Fruit fly (Drosophila melanogaster) whole organism, embryonic: ENCODE data around the gene Vps2.

Experiments
- Atf6 ChIP-seq: fragments of 200-800 bp; sonication (Bioruptor generic); IDR thresholded peaks from 2 replicates; pipeline ENCODE4 v1.3.6; 2022; ENCODE audit warnings: missing biosample characterization, missing genetic modification characterization
- Bgb ChIP-seq: fragments of 200-800 bp; sonication (Bioruptor generic); IDR thresholded peaks from 2 replicates; pipeline ENCODE4 v1.3.6; 2022; ENCODE audit warnings: missing biosample characterization, missing genetic modification characterization; ENCODE audit not compliant: partially characterized antibody
- CG10274 ChIP-seq: fragments of 200-800 bp; sonication (Bioruptor generic); optimal IDR thresholded peaks from 3 replicates; lab custom pipeline; 2017; ENCODE audit warnings: missing biosample characterization, mild to moderate bottlenecking, missing genetic modification characterization
- CG10462 ChIP-seq: fragments of 200-800 bp; sonication (Bioruptor generic); optimal IDR thresholded peaks from 2 replicates; lab custom pipeline; 2016; ENCODE audit warnings: missing biosample characterization, missing genetic modification characterization
- CG12769 ChIP-seq: fragments of 200-800 bp; sonication (Bioruptor generic); optimal IDR thresholded peaks from 2 replicates; lab custom pipeline; 2019; ENCODE audit warnings: missing biosample characterization, mild to moderate bottlenecking, missing genetic modification characterization, moderate library complexity
- CG1529 ChIP-seq: fragments of 200-800 bp; sonication (Bioruptor generic); optimal IDR thresholded peaks from 3 replicates; lab custom pipeline; 2018; ENCODE audit warnings: missing biosample characterization, missing genetic modification characterization
- CG15696 ChIP-seq: fragments of 200-800 bp; sonication (Bioruptor generic); optimal IDR thresholded peaks from 2 replicates; lab custom pipeline; 2019; ENCODE audit warnings: missing biosample characterization, mild to moderate bottlenecking, missing genetic modification characterization, moderate library complexity
- CG17186 ChIP-seq: fragments of 200-800 bp; sonication (Bioruptor generic); optimal IDR thresholded peaks from 3 replicates; lab custom pipeline; 2017; ENCODE audit warnings: missing biosample characterization, missing genetic modification reagents, missing genetic modification characterization
- CG17802 ChIP-seq: fragments of 200-800 bp; sonication (Bioruptor generic); optimal IDR thresholded peaks from 2 replicates; lab custom pipeline; 2018; ENCODE audit warnings: missing biosample characterization, mild to moderate bottlenecking, missing genetic modification characterization, moderate library complexity
- CG2116 ChIP-seq: fragments of 200-800 bp; sonication (Bioruptor generic); optimal IDR thresholded peaks from 3 replicates; lab custom pipeline; 2018; ENCODE audit warnings: missing biosample characterization, mild to moderate bottlenecking, missing genetic modification characterization
- CG2120 ChIP-seq: fragments of 200-800 bp; sonication (Bioruptor generic); optimal IDR thresholded peaks from 3 replicates; lab custom pipeline; 2016; ENCODE audit warnings: missing biosample characterization, missing genetic modification characterization
- CG2199 ChIP-seq: fragments of 200-800 bp; sonication (Bioruptor generic); IDR thresholded peaks from 3 replicates; pipeline ENCODE4 v1.3.6; 2022; ENCODE audit warnings: missing biosample characterization, missing genetic modification characterization
- CG2678 ChIP-seq: fragments of 200-800 bp; sonication (Bioruptor generic); optimal IDR thresholded peaks from 3 replicates; lab custom pipeline; 2019; ENCODE audit warnings: missing biosample characterization, mild to moderate bottlenecking, missing genetic modification characterization, moderate library complexity
- CG31388 ChIP-seq: fragments of 200-800 bp; sonication (Bioruptor generic); optimal IDR thresholded peaks from 2 replicates; lab custom pipeline; 2016; ENCODE audit warnings: missing biosample characterization, missing genetic modification characterization
- CG3163 ChIP-seq: fragments of 200-800 bp; sonication (Bioruptor generic); optimal IDR thresholded peaks from 3 replicates; lab custom pipeline; 2016; ENCODE audit warnings: missing biosample characterization, missing genetic modification characterization
- CG34224 ChIP-seq: fragments of 200-800 bp; sonication (Bioruptor generic); IDR thresholded peaks from 3 replicates; pipeline ENCODE4 v1.3.6; 2022; ENCODE audit warnings: missing biosample characterization, missing genetic modification characterization; ENCODE audit not compliant: partially characterized antibody
- CG3726 ChIP-seq: fragments of 200-800 bp; sonication (Bioruptor generic); IDR thresholded peaks from 3 replicates; pipeline ENCODE4, ENCODE4 v1.3.6; 2022; ENCODE audit warnings: missing biosample characterization, missing genetic modification characterization
- CG3838 ChIP-seq: fragments of 200-800 bp; sonication (Bioruptor generic); optimal IDR thresholded peaks from 3 replicates; lab custom pipeline; 2016; ENCODE audit warnings: missing biosample characterization, missing genetic modification characterization
- CG4404 ChIP-seq: fragments of 200-800 bp; sonication (Bioruptor generic); IDR thresholded peaks from 2 replicates; pipeline ENCODE4 v1.3.6; 2022; ENCODE audit warnings: missing biosample characterization, missing genetic modification characterization
- CG4424 ChIP-seq: fragments of 200-800 bp; sonication (Bioruptor generic); optimal IDR thresholded peaks from 3 replicates; lab custom pipeline; 2016; ENCODE audit warnings: missing biosample characterization, missing genetic modification characterization
- CG4820 ChIP-seq: fragments of 200-800 bp; sonication (Bioruptor generic); optimal IDR thresholded peaks from 3 replicates; lab custom pipeline; 2016; ENCODE audit warnings: missing biosample characterization, missing genetic modification characterization
- CG6254 ChIP-seq: fragments of 200-800 bp; sonication (Bioruptor generic); optimal IDR thresholded peaks from 3 replicates; lab custom pipeline; 2017; ENCODE audit warnings: mild to moderate bottlenecking, missing biosample characterization, missing genetic modification reagents, missing genetic modification characterization
- CG6654 ChIP-seq: fragments of 200-800 bp; sonication (Bioruptor generic); optimal IDR thresholded peaks from 2 replicates; lab custom pipeline; 2017; ENCODE audit warnings: missing biosample characterization, mild to moderate bottlenecking, missing genetic modification characterization
- CG6791 ChIP-seq: fragments of 200-800 bp; sonication (Bioruptor generic); IDR thresholded peaks from 3 replicates; pipeline ENCODE4 v1.3.6; 2022; ENCODE audit warnings: missing biosample characterization, missing genetic modification characterization; ENCODE audit not compliant: partially characterized antibody
- CG8290 ChIP-seq, 3 experiments: fragments of 200-800 bp; sonication (Bioruptor generic); optimal IDR thresholded peaks; 2 replicates each; lab custom pipeline; 2016 to 2019; ENCODE audit warnings: missing biosample characterization in 3 of 3, missing genetic modification characterization in 3 of 3, mild to moderate bottlenecking in 2 of 3, moderate library complexity in 1 of 3
- CG8359 ChIP-seq: fragments of 200-800 bp; sonication (Bioruptor generic); optimal IDR thresholded peaks from 2 replicates; lab custom pipeline; 2017; ENCODE audit warnings: missing biosample characterization, mild to moderate bottlenecking, missing genetic modification characterization, borderline replicate concordance
- D19B ChIP-seq: fragments of 200-800 bp; sonication (Bioruptor generic); optimal IDR thresholded peaks from 2 replicates; lab custom pipeline; 2017; ENCODE audit warnings: missing biosample characterization, mild to moderate bottlenecking, missing genetic modification characterization
- Fer2 ChIP-seq: fragments of 200-800 bp; sonication (Bioruptor generic); optimal IDR thresholded peaks from 2 replicates; lab custom pipeline; 2018; ENCODE audit warnings: missing biosample characterization, mild to moderate bottlenecking, missing genetic modification characterization, moderate library complexity
- HHEX ChIP-seq: fragments of 200-800 bp; sonication (Bioruptor generic); optimal IDR thresholded peaks from 3 replicates; lab custom pipeline; 2017; ENCODE audit warnings: missing biosample characterization, mild to moderate bottlenecking, missing genetic modification characterization, missing genetic modification reagents
- Hr39 ChIP-seq: fragments of >200 bp; optimal IDR thresholded peaks from 2 replicates; lab custom pipeline; 2017
- MESR4 ChIP-seq: fragments of 200-800 bp; sonication (Bioruptor generic); optimal IDR thresholded peaks from 2 replicates; lab custom pipeline; 2018; ENCODE audit warnings: missing biosample characterization, mild to moderate bottlenecking, missing genetic modification characterization, moderate library complexity
- Oaz ChIP-seq: fragments of 200-800 bp; sonication (Bioruptor generic); IDR thresholded peaks from 2 replicates; pipeline ENCODE4 v1.3.6; 2022; ENCODE audit warnings: missing biosample characterization, missing genetic modification characterization
- Spps ChIP-seq: fragments of 200-800 bp; sonication (Bioruptor generic); optimal IDR thresholded peaks from 2 replicates; lab custom pipeline; 2018; ENCODE audit warnings: missing biosample characterization, mild to moderate bottlenecking, missing genetic modification characterization
- Taf1 ChIP-seq: fragments of 200-800 bp; sonication (Bioruptor generic); IDR thresholded peaks from 2 replicates; pipeline ENCODE4 v1.3.6; 2022; ENCODE audit warnings: missing biosample characterization, missing genetic modification characterization
- bbx ChIP-seq: fragments of 200-800 bp; sonication (Bioruptor generic); IDR thresholded peaks from 2 replicates; pipeline ENCODE4 v1.3.6; 2022; ENCODE audit warnings: missing biosample characterization, missing genetic modification characterization; ENCODE audit not compliant: partially characterized antibody
- crol ChIP-seq: fragments of 200-800 bp; sonication (Bioruptor generic); IDR thresholded peaks from 2 replicates; pipeline ENCODE4 v1.3.6; 2022; ENCODE audit warnings: missing biosample characterization, missing genetic modification characterization
- dm ChIP-seq: fragments of 200-800 bp; sonication (Bioruptor generic); optimal IDR thresholded peaks from 3 replicates; lab custom pipeline; 2016; ENCODE audit warnings: missing biosample characterization, missing genetic modification characterization
- ewg ChIP-seq: fragments of 200-800 bp; sonication (Bioruptor generic); optimal IDR thresholded peaks from 3 replicates; lab custom pipeline; 2017; ENCODE audit warnings: mild to moderate bottlenecking, missing biosample characterization, missing genetic modification reagents, missing genetic modification characterization
- exex ChIP-seq: fragments of 200-800 bp; sonication (Bioruptor generic); optimal IDR thresholded peaks from 4 replicates; lab custom pipeline; 2018; ENCODE audit warnings: missing biosample characterization, mild to moderate bottlenecking, missing genetic modification characterization, moderate library complexity
- fru ChIP-seq: fragments of >200 bp; optimal IDR thresholded peaks from 2 replicates; lab custom pipeline; 2017
- gem ChIP-seq: fragments of 200-800 bp; sonication (Bioruptor generic); optimal IDR thresholded peaks from 2 replicates; lab custom pipeline; 2019; ENCODE audit warnings: missing biosample characterization, mild to moderate bottlenecking, missing genetic modification characterization, moderate library complexity
- insv ChIP-seq, 2 experiments: fragments of 200-800 bp; sonication (Bioruptor generic); optimal IDR thresholded peaks; 3 replicates each; lab custom pipeline; 2016 to 2018; ENCODE audit warnings: missing biosample characterization in 2 of 2, missing genetic modification characterization in 2 of 2
- ken ChIP-seq: fragments of 200-800 bp; sonication (Bioruptor generic); IDR thresholded peaks from 3 replicates; pipeline ENCODE4 v1.3.6; 2022; ENCODE audit warnings: missing biosample characterization, missing genetic modification characterization
- sima ChIP-seq: fragments of 200-800 bp; sonication (Bioruptor generic); optimal IDR thresholded peaks from 2 replicates; lab custom pipeline; 2016; ENCODE audit warnings: missing biosample characterization, missing genetic modification characterization
- sob ChIP-seq: fragments of 200-800 bp; sonication (Bioruptor generic); IDR thresholded peaks from 2 replicates; pipeline ENCODE4 v1.3.6; 2022; ENCODE audit warnings: missing biosample characterization, missing genetic modification characterization
- tin ChIP-seq: fragments of 200-800 bp; sonication (Bioruptor generic); optimal IDR thresholded peaks from 3 replicates; lab custom pipeline; 2016; ENCODE audit warnings: missing biosample characterization, missing genetic modification characterization
- tio ChIP-seq: fragments of 200-800 bp; sonication (Bioruptor generic); optimal IDR thresholded peaks from 2 replicates; lab custom pipeline; 2017; ENCODE audit warnings: missing biosample characterization, missing genetic modification characterization, inconsistent platforms
- wor ChIP-seq: fragments of 200-800 bp; sonication (Bioruptor generic); IDR thresholded peaks from 2 replicates; pipeline ENCODE4 v1.3.6; 2022; ENCODE audit warnings: missing biosample characterization, missing genetic modification characterization

Vps2 gene

DNA sequence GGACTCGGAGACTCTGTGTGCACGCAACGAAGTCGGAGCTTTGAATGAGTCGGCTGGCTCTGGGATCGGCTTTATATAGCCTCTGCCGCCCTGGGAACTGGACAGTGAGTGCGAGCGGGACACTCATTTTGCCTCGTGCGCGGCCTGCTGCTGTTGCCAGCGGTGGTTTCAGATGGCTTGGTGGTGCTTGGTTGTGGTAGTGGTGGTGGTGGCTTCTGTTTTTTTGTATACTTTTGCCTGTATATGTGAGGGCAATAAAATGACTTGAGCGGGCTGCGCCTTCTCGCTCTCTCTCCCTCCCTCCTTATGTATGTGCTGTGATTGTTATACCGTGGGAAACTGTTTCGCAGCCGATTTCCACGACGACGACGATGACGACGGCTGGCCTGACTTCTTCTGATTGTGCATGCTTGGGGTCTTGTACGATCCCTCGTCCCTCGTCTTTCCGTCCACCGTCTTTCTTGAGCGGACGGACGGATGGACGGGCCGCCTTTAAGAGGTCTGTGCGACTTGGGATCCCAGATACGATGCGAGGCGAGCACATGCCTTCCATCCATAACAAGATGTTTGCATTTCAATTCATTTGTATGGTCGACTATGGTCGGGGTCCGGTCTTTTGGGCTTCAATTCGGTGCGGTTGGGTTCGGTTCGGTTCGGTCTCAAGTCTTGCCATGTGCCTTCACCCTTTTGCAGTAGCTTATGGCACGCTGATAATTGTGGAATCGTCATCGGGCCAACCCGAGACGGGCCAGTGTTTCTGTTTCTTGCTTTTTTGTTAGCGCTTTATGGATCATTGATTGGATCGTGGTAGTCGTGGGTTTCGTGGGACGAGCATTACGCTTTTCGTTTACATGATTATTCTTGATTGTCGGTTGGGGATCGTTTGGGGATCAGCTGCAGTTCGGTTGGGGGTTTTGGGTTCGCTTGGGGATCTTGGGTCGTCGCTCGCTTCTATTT is 46.4 kb upstream of the Vps2 start (continued):
- TF ChIP-seq CG3726 (GFP tag; lab: Robert Waterston, UW): no peak
- TF ChIP-seq tio (GFP tag; lab: Kevin White, UChicago): no peak
- no peak for TF ChIP-seq gem (tag; lab: Kevin White, UChicago)
- no peak for TF ChIP-seq D19B (GFP tag; lab: Kevin White, UChicago)
- peak; percentile 11 for TF ChIP-seq ewg (GFP tag; lab: Kevin White, UChicago)
- TF ChIP-seq CG3163 (GFP tag; lab: Kevin White, UChicago): no peak
- peak; percentile 2 for TF ChIP-seq Spps (tag; lab: Kevin White, UChicago)
- TF ChIP-seq CG4820 (GFP tag; lab: Kevin White, UChicago): no peak
- TF ChIP-seq CG1529: no peak
- no peak for TF ChIP-seq CG3838
- TF ChIP-seq CG4404: no peak
- TF ChIP-seq CG6791 (GFP tag; lab: Robert Waterston, UW): peak; percentile 66; the same call in 2 of the 3 replicates
- no peak for TF ChIP-seq Oaz (GFP tag; lab: Robert Waterston, UW)
- 0 out of 2 replicates have a peak, but pooled peaks have one; percentile 7 for TF ChIP-seq Atf6 (GFP tag; lab: Robert Waterston, UW)
- TF ChIP-seq CG17186 (GFP tag; lab: Kevin White, UChicago): no peak
- peak; percentile 1 for TF ChIP-seq CG2678
- TF ChIP-seq CG17802 (tag; lab: Kevin White, UChicago): no peak
- peak; percentile 1 for TF ChIP-seq MESR4
- TF ChIP-seq CG4424 (GFP tag; lab: Kevin White, UChicago): no peak
- TF ChIP-seq CG34224 (GFP tag; lab: Robert Waterston, UW): no peak
- no peak for TF ChIP-seq exex (tag; lab: Kevin White, UChicago)
- TF ChIP-seq CG8359 (GFP tag; lab: Kevin White, UChicago): no peak
- no peak for TF ChIP-seq CG6654 (GFP tag; lab: Kevin White, UChicago)
- no peak for TF ChIP-seq CG2120 (GFP tag; lab: Kevin White, UChicago)
- TF ChIP-seq fru: no peak
- TF ChIP-seq insv (GFP tag; optimal IDR thresholded peaks at IDR 0.05; lab: Kevin White, UChicago): peak in 1 of 2 experiments; percentile 53
- TF ChIP-seq CG12769 (tag; lab: Kevin White, UChicago): peak; percentile 88
- peak; percentile 43 for TF ChIP-seq bbx (GFP tag; lab: Robert Waterston, UW)
- no peak for TF ChIP-seq tin (GFP tag; lab: Kevin White, UChicago)
- peak; percentile 76 for TF ChIP-seq dm (GFP tag; lab: Kevin White, UChicago)
- TF ChIP-seq Bgb (GFP tag; lab: Robert Waterston, UW): peak; percentile 45; the same call in 1 of the 2 replicates
- TF ChIP-seq Hr39: no peak
- no peak for TF ChIP-seq CG6254 (GFP tag; lab: Kevin White, UChicago)
- no peak for TF ChIP-seq sima (GFP tag; lab: Kevin White, UChicago)
- TF ChIP-seq wor (GFP tag; lab: Robert Waterston, UW): no peak
- no peak for TF ChIP-seq sob
- TF ChIP-seq CG8290 (GFP tag; optimal IDR thresholded peaks at IDR 0.05; lab: Kevin White, UChicago): peak; percentile 19
- no peak for TF ChIP-seq CG8290 (tag; optimal IDR thresholded peaks at IDR 0.05; lab: Kevin White, UChicago)
- 0 out of 3 replicates have a peak, but pooled peaks have one; percentile 60 for TF ChIP-seq CG2199 (GFP tag; lab: Robert Waterston, UW)
- TF ChIP-seq HHEX (GFP tag; lab: Kevin White, UChicago): no peak
- no peak for TF ChIP-seq CG31388 (GFP tag; lab: Kevin White, UChicago)
- no peak for TF ChIP-seq Taf1
- TF ChIP-seq CG10274 (GFP tag; lab: Kevin White, UChicago): no peak
- TF ChIP-seq CG2116 (GFP tag; lab: Kevin White, UChicago): no peak
- TF ChIP-seq Fer2: no peak
- TF ChIP-seq CG10462: no peak
- peak; percentile 87 for TF ChIP-seq crol (GFP tag; lab: Robert Waterston, UW)
- no peak for TF ChIP-seq CG15696 (tag; lab: Kevin White, UChicago)
- peak; percentile 51; the same call in 1 of the 3 replicates for TF ChIP-seq ken (GFP tag; lab: Robert Waterston, UW)
